Fruit fly (Drosophila melanogaster) whole organism, embryonic: Measurements from ENCODE around the gene Trl.

Source experiments
- Asciz ChIP-seq: fragments of 200-800 bp; sonication (Bioruptor generic); optimal IDR thresholded peaks from 2 replicates; lab custom pipeline; 2017; ENCODE audit warnings: missing biosample characterization, mild to moderate bottlenecking, missing genetic modification characterization, missing genetic modification reagents
- B-H1 ChIP-seq: fragments of 200-800 bp; sonication (Bioruptor generic); IDR thresholded peaks from 3 replicates; pipeline ENCODE4 v1.3.6; 2022; ENCODE audit warnings: missing biosample characterization, missing genetic modification characterization
- C15 ChIP-seq: fragments of 200-800 bp; sonication (Bioruptor generic); IDR thresholded peaks from 3 replicates; pipeline ENCODE4 v1.3.6; 2022; ENCODE audit warnings: missing biosample characterization, missing genetic modification characterization
- CG10366 ChIP-seq: fragments of 200-800 bp; sonication (Bioruptor generic); IDR thresholded peaks from 2 replicates; pipeline ENCODE4 v1.3.6; 2022; ENCODE audit warnings: missing biosample characterization, missing genetic modification characterization
- CG11504 ChIP-seq: fragments of 200-800 bp; sonication (Bioruptor generic); optimal IDR thresholded peaks from 3 replicates; lab custom pipeline; 2019; ENCODE audit warnings: missing biosample characterization, mild to moderate bottlenecking, missing genetic modification characterization, moderate library complexity
- CG11723 ChIP-seq: fragments of 200-800 bp; sonication (Bioruptor generic); optimal IDR thresholded peaks from 2 replicates; lab custom pipeline; 2017; ENCODE audit warnings: missing biosample characterization, mild to moderate bottlenecking, missing genetic modification characterization
- CG14014 ChIP-seq: fragments of 200-800 bp; sonication (Bioruptor generic); IDR thresholded peaks from 2 replicates; pipeline ENCODE4 v1.3.6; 2022; ENCODE audit warnings: missing biosample characterization, missing genetic modification characterization
- CG14441 ChIP-seq: fragments of 200-800 bp; sonication (Bioruptor generic); IDR thresholded peaks from 2 replicates; pipeline ENCODE4 v1.3.6; 2022; ENCODE audit warnings: missing biosample characterization, missing genetic modification characterization
- CG14667 ChIP-seq: fragments of 200-800 bp; sonication (Bioruptor generic); IDR thresholded peaks from 2 replicates; pipeline ENCODE4 v1.3.6; 2022; ENCODE audit warnings: missing biosample characterization, missing genetic modification characterization
- CG15479 ChIP-seq: fragments of 200-800 bp; sonication (Bioruptor generic); optimal IDR thresholded peaks from 3 replicates; lab custom pipeline; 2019; ENCODE audit warnings: missing biosample characterization, mild to moderate bottlenecking, missing genetic modification characterization, moderate library complexity
- CG15514 ChIP-seq: fragments of 200-800 bp; sonication (Bioruptor generic); optimal IDR thresholded peaks from 3 replicates; lab custom pipeline; 2017; ENCODE audit warnings: missing biosample characterization, missing genetic modification characterization, mild to moderate bottlenecking, moderate library complexity, missing genetic modification reagents
- CG1647 ChIP-seq: fragments of 200-800 bp; sonication (Bioruptor generic); optimal IDR thresholded peaks from 3 replicates; lab custom pipeline; 2016; ENCODE audit warnings: missing biosample characterization, missing genetic modification characterization
- CG18599 ChIP-seq: fragments of 200-800 bp; sonication (Bioruptor generic); optimal IDR thresholded peaks from 3 replicates; lab custom pipeline; 2017; ENCODE audit warnings: missing biosample characterization, missing genetic modification characterization, mild to moderate bottlenecking, moderate library complexity, missing genetic modification reagents
- CG32532 ChIP-seq: fragments of 200-800 bp; sonication (Bioruptor generic); IDR thresholded peaks from 2 replicates; pipeline ENCODE4 v1.3.6; 2022; ENCODE audit warnings: missing biosample characterization, missing genetic modification characterization
- CG34422 ChIP-seq: fragments of 200-800 bp; sonication (Bioruptor generic); IDR thresholded peaks from 3 replicates; pipeline ENCODE4 v1.3.6; 2022; ENCODE audit warnings: missing biosample characterization, missing genetic modification characterization
- CG4404 ChIP-seq: fragments of 200-800 bp; sonication (Bioruptor generic); IDR thresholded peaks from 2 replicates; pipeline ENCODE4 v1.3.6; 2022; ENCODE audit warnings: missing biosample characterization, missing genetic modification characterization
- CG5953 ChIP-seq: fragments of 200-800 bp; sonication (Bioruptor generic); IDR thresholded peaks from 2 replicates; pipeline ENCODE4 v1.3.6; 2022; ENCODE audit warnings: missing biosample characterization, missing genetic modification characterization
- CG6654 ChIP-seq: fragments of 200-800 bp; sonication (Bioruptor generic); optimal IDR thresholded peaks from 2 replicates; lab custom pipeline; 2017; ENCODE audit warnings: missing biosample characterization, mild to moderate bottlenecking, missing genetic modification characterization
- CG7357 ChIP-seq: fragments of 200-800 bp; sonication (Bioruptor generic); IDR thresholded peaks from 3 replicates; pipeline ENCODE4 v1.3.6; 2022; ENCODE audit warnings: missing biosample characterization, missing genetic modification characterization
- CG9932 ChIP-seq: fragments of 200-800 bp; sonication (Bioruptor generic); IDR thresholded peaks from 2 replicates; pipeline ENCODE4 v1.3.6; 2022; ENCODE audit warnings: missing biosample characterization, missing genetic modification characterization
- Drgx ChIP-seq: fragments of 200-800 bp; sonication (Bioruptor generic); IDR thresholded peaks from 2 replicates; pipeline ENCODE4 v1.3.6; 2022; ENCODE audit warnings: missing biosample characterization, missing genetic modification characterization
- Elba2 ChIP-seq: fragments of 200-800 bp; sonication (Bioruptor generic); optimal IDR thresholded peaks from 3 replicates; lab custom pipeline; 2016; ENCODE audit warnings: missing biosample characterization, missing genetic modification characterization
- Ets65A ChIP-seq: fragments of 200-800 bp; sonication (Bioruptor generic); peaks from one replicate; lab custom pipeline; 2016; ENCODE audit warnings: missing biosample characterization, missing genetic modification characterization
- Gug ChIP-seq: fragments of 200-800 bp; sonication (Bioruptor generic); IDR thresholded peaks from 4 replicates; pipeline ENCODE4 v1.3.6; 2022; ENCODE audit warnings: missing biosample characterization, missing genetic modification characterization
- Hsf ChIP-seq: fragments of 200-800 bp; sonication (Bioruptor generic); optimal IDR thresholded peaks from 3 replicates; lab custom pipeline; 2016; ENCODE audit warnings: missing biosample characterization, missing genetic modification characterization
- Ptx1 ChIP-seq: fragments of 200-800 bp; sonication (Bioruptor generic); IDR thresholded peaks from 2 replicates; pipeline ENCODE4 v1.3.6; 2022; ENCODE audit warnings: missing biosample characterization, missing genetic modification characterization
- Sox102F ChIP-seq: fragments of 200-800 bp; sonication (Bioruptor generic); optimal IDR thresholded peaks from 2 replicates; lab custom pipeline; 2018; ENCODE audit warnings: missing biosample characterization, mild to moderate bottlenecking, missing genetic modification characterization, moderate library complexity
- ci ChIP-seq: fragments of 200-800 bp; sonication (Bioruptor generic); IDR thresholded peaks from 3 replicates; pipeline ENCODE4 v1.3.6; 2022; ENCODE audit warnings: missing biosample characterization, missing genetic modification characterization
- danr ChIP-seq: fragments of 200-800 bp; sonication (Bioruptor generic); IDR thresholded peaks from 2 replicates; pipeline ENCODE4 v1.3.6; 2022; ENCODE audit warnings: missing biosample characterization, missing genetic modification characterization
- ewg ChIP-seq: fragments of 200-800 bp; sonication (Bioruptor generic); optimal IDR thresholded peaks from 3 replicates; lab custom pipeline; 2017; ENCODE audit warnings: mild to moderate bottlenecking, missing biosample characterization, missing genetic modification reagents, missing genetic modification characterization
- fd102C ChIP-seq: fragments of 200-800 bp; sonication (Bioruptor generic); optimal IDR thresholded peaks from 2 replicates; lab custom pipeline; 2018; ENCODE audit warnings: missing biosample characterization, mild to moderate bottlenecking, missing genetic modification characterization, moderate library complexity
- gem ChIP-seq: fragments of 200-800 bp; sonication (Bioruptor generic); optimal IDR thresholded peaks from 2 replicates; lab custom pipeline; 2019; ENCODE audit warnings: missing biosample characterization, mild to moderate bottlenecking, missing genetic modification characterization, moderate library complexity
- ken ChIP-seq: fragments of 200-800 bp; sonication (Bioruptor generic); IDR thresholded peaks from 3 replicates; pipeline ENCODE4 v1.3.6; 2022; ENCODE audit warnings: missing biosample characterization, missing genetic modification characterization
- klu ChIP-seq: fragments of 200-800 bp; sonication (Bioruptor generic); IDR thresholded peaks from 2 replicates; pipeline ENCODE4 v1.3.6; 2022; ENCODE audit warnings: missing biosample characterization, missing genetic modification characterization
- lab ChIP-seq: fragments of 200-800 bp; sonication (Bioruptor generic); optimal IDR thresholded peaks from 3 replicates; lab custom pipeline; 2017; ENCODE audit warnings: missing biosample characterization, missing genetic modification characterization, mild to moderate bottlenecking, moderate library complexity, missing genetic modification reagents
- lmd ChIP-seq: fragments of 200-800 bp; sonication (Bioruptor generic); IDR thresholded peaks from 2 replicates; pipeline ENCODE4 v1.3.6; 2022; ENCODE audit warnings: missing biosample characterization, missing genetic modification characterization
- lov ChIP-seq, 2 experiments: fragments of 200-800 bp in 1 of 2; fragments of >200 bp in 1 of 2; sonication (Bioruptor generic) in 1 of 2; IDR thresholded peaks in 1 of 2; optimal IDR thresholded peaks in 1 of 2; 2 replicates in 1 of 2; 3 replicates in 1 of 2; pipeline versions ENCODE4 v1.3.6 to Lab custom; 2017 to 2022; ENCODE audit warnings: missing biosample characterization in 1 of 2, missing genetic modification characterization in 1 of 2
- nerfin-1 ChIP-seq: fragments of 200-800 bp; sonication (Bioruptor generic); optimal IDR thresholded peaks from 3 replicates; lab custom pipeline; 2019; ENCODE audit warnings: missing biosample characterization, mild to moderate bottlenecking, missing genetic modification characterization, moderate library complexity
- pan ChIP-seq, 4 experiments: fragments of >200 bp in 3 of 4; fragments of 200-800 bp in 1 of 4; sonication (Bioruptor generic) in 1 of 4; optimal IDR thresholded peaks in 3 of 4; IDR thresholded peaks in 1 of 4; 2 replicates each; pipeline versions ENCODE4 v1.3.6 to Lab custom; 2017 to 2022; ENCODE audit warnings: missing biosample characterization in 2 of 4, missing genetic modification characterization in 2 of 4, mixed read lengths in 1 of 4
- prd ChIP-seq, 3 experiments: fragments of >200 bp in 2 of 3; fragments of 200-800 bp in 1 of 3; sonication (Bioruptor generic) in 1 of 3; optimal IDR thresholded peaks in 2 of 3; IDR thresholded peaks in 1 of 3; 2 replicates in 2 of 3; 3 replicates in 1 of 3; pipeline versions ENCODE4 v1.3.6 to Lab custom; 2017 to 2022; ENCODE audit warnings: missing biosample characterization in 1 of 3, missing genetic modification characterization in 1 of 3
- sr ChIP-seq: fragments of 200-800 bp; sonication (Bioruptor generic); IDR thresholded peaks from 3 replicates; pipeline ENCODE4 v1.3.6; 2022; ENCODE audit warnings: missing biosample characterization, missing genetic modification characterization
- ssp ChIP-seq: fragments of 200-800 bp; sonication (Bioruptor generic); IDR thresholded peaks from 2 replicates; pipeline ENCODE4 v1.3.6; 2022; ENCODE audit warnings: missing biosample characterization, missing genetic modification characterization
- stc ChIP-seq: fragments of 200-800 bp; sonication (Bioruptor generic); IDR thresholded peaks from 2 replicates; pipeline ENCODE4 v1.3.6; 2022; ENCODE audit warnings: missing biosample characterization, missing genetic modification characterization
- tgo ChIP-seq: fragments of 200-800 bp; sonication (Bioruptor generic); IDR thresholded peaks from 3 replicates; pipeline ENCODE4 v1.3.6; 2022; ENCODE audit warnings: missing biosample characterization, missing genetic modification characterization
- tio ChIP-seq: fragments of 200-800 bp; sonication (Bioruptor generic); optimal IDR thresholded peaks from 2 replicates; lab custom pipeline; 2017; ENCODE audit warnings: missing biosample characterization, missing genetic modification characterization, inconsistent platforms
- ttk ChIP-seq: fragments of 200-800 bp; sonication (Bioruptor generic); IDR thresholded peaks from 2 replicates; pipeline ENCODE4 v2.1.2; 2022; ENCODE audit warnings: missing biosample characterization, missing genetic modification characterization
- vfl ChIP-seq: fragments of 200-800 bp; sonication (Bioruptor generic); optimal IDR thresholded peaks from 2 replicates; lab custom pipeline; 2016; ENCODE audit warnings: missing biosample characterization, missing genetic modification characterization
- z ChIP-seq: fragments of 200-800 bp; sonication (Bioruptor generic); IDR thresholded peaks from 3 replicates; pipeline ENCODE4 v1.3.6; 2022; ENCODE audit warnings: missing biosample characterization, missing genetic modification characterization
- zfh2 ChIP-seq: fragments of 200-800 bp; sonication (Bioruptor generic); optimal IDR thresholded peaks from 2 replicates; lab custom pipeline; 2016; ENCODE audit warnings: missing biosample characterization, missing genetic modification characterization

The Trl gene

dm6 chr3L:14785492-14785916 lies 24.7 kb upstream of the Trl start (continued):
- TF ChIP-seq ken (no peak), Sox102F (peak; percentile 9), CG15514 (no peak), danr (GFP tag; lab: Robert Waterston, UW) (0 out of 2 replicates have a peak, but pooled peaks have one; percentile 20), CG11723 (GFP tag; lab: Kevin White, UChicago) (no peak), ewg (GFP tag; lab: Kevin White, UChicago) (no peak), C15 (no peak), pan (optimal IDR thresholded peaks at IDR 0.05; lab: Kevin White, UChicago) (no peak), pan (GFP tag; optimal IDR thresholded peaks at IDR 0.05 in 1 of 2, IDR thresholded peaks at IDR 0.05 in 1 of 2) (peak in 1 of 2 experiments; percentile 20), Ets65A (GFP tag; lab: Kevin White, UChicago) (peak; percentile 77), tgo (GFP tag; lab: Robert Waterston, UW) (peak; percentile 42), z (no peak), Gug (GFP tag; lab: Robert Waterston, UW) (peak; percentile 31; the same call in 2 of the 4 replicates), Ptx1 (GFP tag; lab: Robert Waterston, UW) (peak; percentile 59), CG10366 (peak; percentile 31), CG6654 (GFP tag; lab: Kevin White, UChicago) (no peak), CG14667 (GFP tag; lab: Robert Waterston, UW) (peak; percentile 13; the same call in 1 of the 2 replicates), lab (GFP tag; lab: Kevin White, UChicago) (peak; percentile 51), tio (GFP tag; lab: Kevin White, UChicago) (peak; percentile 32), Elba2 (GFP tag; lab: Kevin White, UChicago) (no peak), CG34422 (GFP tag; lab: Robert Waterston, UW) (peak; percentile 44; the same call in 1 of the 3 replicates), vfl (GFP tag; lab: Kevin White, UChicago) (no peak), ssp (GFP tag; lab: Robert Waterston, UW) (0 out of 2 replicates have a peak, but pooled peaks have one; percentile 10), Asciz (peak; percentile 24), Hsf (GFP tag; lab: Kevin White, UChicago) (peak; percentile 8), CG14014 (0 out of 2 replicates have a peak, but pooled peaks have one; percentile 20), CG7357 (GFP tag; lab: Robert Waterston, UW) (0 out of 3 replicates have a peak, but pooled peaks have one; percentile 7), CG15479 (GFP tag; lab: Kevin White, UChicago) (peak; percentile 89), nerfin-1 (peak; percentile 10), fd102C (no peak), prd (optimal IDR thresholded peaks at IDR 0.05; lab: Kevin White, UChicago) (no peak), prd (GFP tag; IDR thresholded peaks at IDR 0.05; lab: Robert Waterston, UW) (peak; percentile 51; the same call in 2 of the 3 replicates), gem (tag; lab: Kevin White, UChicago) (peak; percentile 24), klu (GFP tag; lab: Robert Waterston, UW) (0 out of 2 replicates have a peak, but pooled peaks have one; percentile 42), CG1647 (no peak), zfh2 (peak; percentile 44), B-H1 (GFP tag; lab: Robert Waterston, UW) (no peak), CG9932 (GFP tag; lab: Robert Waterston, UW) (peak; percentile 27; the same call in 1 of the 2 replicates), stc (GFP tag; lab: Robert Waterston, UW) (0 out of 2 replicates have a peak, but pooled peaks have one; percentile 35), ci (GFP tag; lab: Robert Waterston, UW) (peak; percentile 16; the same call in 1 of the 3 replicates), CG5953 (GFP tag; lab: Robert Waterston, UW) (no peak), CG18599 (GFP tag; lab: Kevin White, UChicago) (peak; percentile 42), Drgx (GFP tag; lab: Robert Waterston, UW) (peak; percentile 85), sr (peak; percentile 64; the same call in 2 of the 3 replicates), lmd (GFP tag; lab: Robert Waterston, UW) (peak; percentile 55), CG11504 (tag; lab: Kevin White, UChicago) (peak; percentile 35), CG4404 (GFP tag; lab: Robert Waterston, UW) (no peak), CG14441 (GFP tag; lab: Robert Waterston, UW) (peak; percentile 45), ttk (GFP tag; lab: Robert Waterston, UW) (peak; percentile 35; the same call in 1 of the 2 replicates), CG32532 (GFP tag; lab: Robert Waterston, UW) (peak; percentile 49), lov (optimal IDR thresholded peaks at IDR 0.05; lab: Kevin White, UChicago) (no peak), lov (GFP tag; IDR thresholded peaks at IDR 0.05; lab: Robert Waterston, UW) (peak; percentile 71; the same call in 2 of the 3 replicates)
